Worm (Caenorhabditis elegans) whole organism, early embryonic: ENCODE data around the gene oac-48.

Experiments used
- B0310.2 ChIP-seq: sonication (generic microtip); optimal IDR thresholded peaks from 2 replicates; lab custom pipeline; 2016; ENCODE audit warnings: mild to moderate bottlenecking, missing genetic modification characterization, missing compliant biosample characterization
- F13C5.2 ChIP-seq: sonication (generic microtip); optimal IDR thresholded peaks from 2 replicates; lab custom pipeline; 2017; ENCODE audit warnings: mild to moderate bottlenecking, missing genetic modification characterization, inconsistent platforms, missing compliant biosample characterization
- aly-1 ChIP-seq: sonication (generic microtip); optimal IDR thresholded peaks from 2 replicates; lab custom pipeline; 2016; ENCODE audit warnings: missing genetic modification characterization, missing compliant biosample characterization
- ama-1 ChIP-seq: fragments of 150-350 bp; optimal IDR thresholded peaks from 2 replicates; lab custom pipeline; 2014
- ceh-13 ChIP-seq: fragments of 200-800 bp; sonication (Bioruptor generic); optimal IDR thresholded peaks from 2 replicates; lab custom pipeline; 2018; ENCODE audit warnings: mild to moderate bottlenecking, missing genetic modification characterization, missing compliant biosample characterization
- ceh-36 ChIP-seq: sonication (generic microtip); optimal IDR thresholded peaks from 2 replicates; lab custom pipeline; 2016; ENCODE audit warnings: missing genetic modification characterization, inconsistent platforms, missing compliant biosample characterization
- ets-7 ChIP-seq: sonication (generic microtip); optimal IDR thresholded peaks from 2 replicates; lab custom pipeline; 2016; ENCODE audit warnings: missing genotype, missing genetic modification characterization, missing compliant biosample characterization
- flt-1 ChIP-seq: fragments of 200-800 bp; sonication (Bioruptor generic); IDR thresholded peaks from 2 replicates; pipeline ENCODE4 v1.3.6; 2022; ENCODE audit warnings: missing genetic modification characterization, missing compliant biosample characterization
- hmbx-1 ChIP-seq: sonication (generic microtip); optimal IDR thresholded peaks from 2 replicates; lab custom pipeline; 2016; ENCODE audit warnings: mild to moderate bottlenecking, missing genetic modification characterization, missing compliant biosample characterization
- hmg-4 ChIP-seq: fragments of 200-800 bp; sonication (Bioruptor generic); optimal IDR thresholded peaks from 2 replicates; lab custom pipeline; 2018; ENCODE audit warnings: mild to moderate bottlenecking, missing genetic modification characterization, missing compliant biosample characterization
- hnd-1 ChIP-seq: sonication (generic microtip); optimal IDR thresholded peaks from 2 replicates; lab custom pipeline; 2016; ENCODE audit warnings: missing genetic modification characterization, missing compliant biosample characterization
- pes-1 ChIP-seq: fragments of 200-800 bp; sonication (Bioruptor generic); IDR thresholded peaks from 2 replicates; pipeline ENCODE4 v1.3.6; 2022; ENCODE audit warnings: missing genetic modification reagents, missing genetic modification characterization, missing compliant biosample characterization
- scrt-1 ChIP-seq: fragments of 200-800 bp; sonication (Bioruptor generic); IDR thresholded peaks from 2 replicates; pipeline ENCODE4 v1.3.6; 2022; ENCODE audit warnings: missing genetic modification characterization, missing compliant biosample characterization
- sea-1 ChIP-seq: fragments of 200-800 bp; sonication (Bioruptor generic); conservative IDR thresholded peaks from 2 replicates; pipeline ENCODE4 v1.3.6; 2022; ENCODE audit warnings: missing genetic modification characterization, missing compliant biosample characterization
- tbx-11 ChIP-seq: fragments of 200-800 bp; sonication (Bioruptor generic); IDR thresholded peaks from 2 replicates; pipeline ENCODE4 v1.3.6; 2022; ENCODE audit warnings: missing genetic modification characterization, missing compliant biosample characterization
- tbx-37 ChIP-seq: fragments of 200-800 bp; sonication (Bioruptor generic); conservative IDR thresholded peaks from 2 replicates; pipeline ENCODE4 v1.3.6; 2022; ENCODE audit warnings: missing genetic modification reagents, missing genetic modification characterization, missing compliant biosample characterization
- tra-4 ChIP-seq: sonication (generic microtip); optimal IDR thresholded peaks from 2 replicates; lab custom pipeline; 2017; ENCODE audit warnings: missing genetic modification characterization, missing compliant biosample characterization

Gene oac-48

DNA sequence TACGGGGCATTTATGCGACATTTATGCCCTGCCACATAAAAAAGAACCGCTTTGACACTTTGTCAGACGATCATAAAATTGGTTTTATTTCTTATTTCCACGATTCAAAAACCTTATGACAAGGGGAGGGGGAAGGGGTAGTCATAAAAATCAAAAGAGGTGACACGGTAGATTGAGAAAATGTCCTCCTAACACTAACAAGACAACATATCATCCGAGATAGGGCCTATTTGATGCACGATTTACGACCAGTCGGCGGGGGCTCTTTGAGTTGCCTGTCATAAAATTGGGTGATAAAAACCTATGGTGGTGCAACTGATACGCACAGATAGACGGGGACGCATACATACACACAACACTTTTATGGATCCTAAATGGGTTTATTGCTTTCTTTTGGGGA lies 34.3 kb downstream of the oac-48 start:
- TF ChIP-seq hmbx-1 (tag; lab: Kevin White, UChicago), result no peak
- no peak for TF ChIP-seq ceh-36
- no peak for TF ChIP-seq B0310.2 (tag; lab: Kevin White, UChicago)
- no peak for TF ChIP-seq ceh-13 (GFP tag; lab: Kevin White, UChicago)
- TF ChIP-seq flt-1 (GFP tag; lab: Robert Waterston, UW), result no peak
- no peak for TF ChIP-seq tbx-37 (GFP tag; lab: Robert Waterston, UW)
- no peak for TF ChIP-seq tra-4

DNA sequence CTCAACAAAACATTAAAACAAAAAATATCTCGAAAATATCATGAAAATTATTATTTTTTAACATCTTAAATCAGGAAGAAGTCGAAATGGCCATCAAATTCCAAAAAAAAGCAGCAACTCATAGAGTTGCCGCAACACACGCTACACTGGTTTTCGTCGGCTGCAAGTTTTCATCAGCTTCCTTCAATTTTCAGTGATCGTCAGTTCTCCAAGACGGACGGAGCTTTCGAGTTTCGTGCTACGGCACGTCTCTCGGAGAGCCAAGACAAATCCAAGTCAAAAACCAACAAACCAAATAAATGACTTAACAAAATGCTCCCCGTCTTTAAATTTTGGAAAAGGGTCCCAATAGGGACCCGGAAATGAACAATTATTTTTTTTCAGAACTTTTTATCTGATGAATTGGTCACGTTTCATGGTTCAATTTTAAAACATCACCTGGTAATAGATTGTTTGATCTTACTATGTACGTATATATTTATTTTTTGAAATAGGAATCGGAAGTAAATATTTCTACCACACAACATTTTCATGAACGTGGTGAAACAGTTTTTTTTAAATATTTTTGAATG lies 35.6 kb downstream of the oac-48 start:
- TF ChIP-seq ceh-13 (GFP tag; lab: Kevin White, UChicago) (no peak), aly-1 (tag; lab: Kevin White, UChicago) (no peak), tbx-37 (GFP tag; lab: Robert Waterston, UW) (no peak), pes-1 (GFP tag; lab: Robert Waterston, UW) (no peak), tra-4 (no peak), ets-7 (no peak)

DNA sequence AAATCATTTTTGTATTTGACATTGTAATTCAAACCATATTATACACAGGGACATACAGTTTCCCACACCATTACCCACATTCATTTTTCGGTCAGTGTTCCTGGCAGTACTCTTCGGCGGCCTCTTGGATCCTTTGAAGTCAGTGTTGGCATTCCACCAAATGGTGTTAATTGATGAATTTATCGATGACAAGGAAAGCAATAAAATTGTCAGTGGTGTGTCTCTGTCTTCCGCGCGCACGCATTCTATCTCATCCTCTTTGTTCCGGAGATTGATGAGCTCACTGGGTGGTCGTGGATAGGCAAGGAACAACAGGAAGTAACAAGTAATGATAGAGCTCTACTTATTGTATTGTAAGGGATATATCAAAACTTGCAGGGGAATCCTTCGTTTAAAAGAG lies 36.8 kb downstream of the oac-48 start:
- TF ChIP-seq ceh-36 (no peak), B0310.2 (tag; lab: Kevin White, UChicago) (no peak), flt-1 (GFP tag; lab: Robert Waterston, UW) (no peak), hmbx-1 (tag; lab: Kevin White, UChicago) (no peak), tbx-11 (GFP tag; lab: Robert Waterston, UW) (no peak), scrt-1 (no peak), sea-1 (GFP tag; lab: Robert Waterston, UW) (no peak), aly-1 (tag; lab: Kevin White, UChicago) (no peak), pes-1 (GFP tag; lab: Robert Waterston, UW) (no peak), tra-4 (no peak), ceh-13 (GFP tag; lab: Kevin White, UChicago) (no peak), F13C5.2 (tag; lab: Kevin White, UChicago) (no peak), tbx-37 (GFP tag; lab: Robert Waterston, UW) (no peak), hnd-1 (no peak)

DNA sequence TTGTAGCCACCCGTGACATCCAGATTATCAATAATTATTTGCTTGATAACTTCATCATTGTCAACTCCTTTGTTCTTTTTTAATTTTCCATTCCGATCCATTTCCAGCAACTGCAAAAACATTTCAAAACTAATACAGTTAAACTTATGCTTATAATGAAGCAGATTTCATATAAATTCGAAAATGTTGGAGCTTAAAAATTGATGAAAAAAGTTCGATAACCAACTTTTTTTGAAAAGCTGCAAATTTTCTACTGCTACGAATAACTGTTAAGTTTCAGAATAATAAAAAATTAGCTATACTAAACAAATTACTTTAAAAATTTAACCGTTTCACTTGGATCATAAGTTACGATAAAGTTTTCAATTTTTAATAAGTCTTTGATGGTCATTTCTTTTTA lies 42.7 kb downstream of the oac-48 start, which contains the start of gene C47A4.1:
TSS of gene C47A4.1 (minus strand) at position 101 of the 400 bp plus-strand sequence.
- TF ChIP-seq flt-1 (GFP tag; lab: Robert Waterston, UW) (no peak), ceh-13 (GFP tag; lab: Kevin White, UChicago) (no peak), tra-4 (no peak), hmbx-1 (tag; lab: Kevin White, UChicago) (no peak), pes-1 (GFP tag; lab: Robert Waterston, UW) (no peak), ets-7 (no peak), aly-1 (tag; lab: Kevin White, UChicago) (no peak), hmg-4 (no peak), tbx-11 (GFP tag; lab: Robert Waterston, UW) (no peak), F13C5.2 (tag; lab: Kevin White, UChicago) (no peak), ceh-36 (no peak), scrt-1 (no peak), tbx-37 (GFP tag; lab: Robert Waterston, UW) (no peak), B0310.2 (tag; lab: Kevin White, UChicago) (no peak)

DNA sequence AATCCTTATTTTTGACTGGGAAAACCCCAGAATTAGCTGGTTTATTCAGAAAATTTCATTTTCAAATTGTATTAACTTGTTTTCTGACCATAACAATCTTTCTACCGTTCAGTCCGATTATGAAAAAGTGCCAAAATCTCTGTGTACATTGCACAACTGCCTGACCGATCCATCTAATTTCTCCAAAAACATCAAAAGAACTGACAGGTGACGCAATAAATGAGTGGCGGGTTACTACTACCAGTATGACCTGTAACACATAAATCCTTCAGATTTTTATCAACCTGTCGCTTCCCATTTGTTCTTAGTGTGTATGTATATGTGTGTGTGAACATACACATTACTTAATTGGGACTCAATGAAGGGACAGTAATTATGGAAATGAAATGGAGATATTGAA lies 43.1 kb downstream of the oac-48 start:
- TF ChIP-seq ama-1 (lab: Kevin White, UChicago) (no peak), aly-1 (tag; lab: Kevin White, UChicago) (no peak), scrt-1 (no peak), hmg-4 (no peak), hnd-1 (no peak), pes-1 (GFP tag; lab: Robert Waterston, UW) (no peak), F13C5.2 (tag; lab: Kevin White, UChicago) (no peak), tra-4 (no peak), flt-1 (GFP tag; lab: Robert Waterston, UW) (no peak), tbx-11 (GFP tag; lab: Robert Waterston, UW) (no peak)

DNA sequence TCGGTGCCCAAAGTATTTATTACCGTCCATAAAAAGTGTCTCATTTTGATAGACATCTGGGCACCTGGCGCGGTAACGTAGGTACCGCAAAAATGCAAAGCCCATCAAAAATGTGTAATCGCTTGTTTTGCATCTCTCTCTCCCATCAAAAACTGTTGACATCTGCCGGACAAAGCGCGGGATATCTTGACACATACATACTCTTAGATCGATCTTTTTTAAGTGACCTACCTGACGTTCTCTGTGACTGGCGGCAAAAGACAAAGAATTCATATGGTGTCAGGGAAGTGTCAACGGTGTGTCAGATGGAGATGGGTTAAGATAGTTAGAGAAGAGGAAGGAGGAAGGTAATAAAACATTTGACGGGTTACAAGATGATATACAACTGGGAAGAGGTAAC lies 45.3 kb downstream of the oac-48 start:
- TF ChIP-seq tbx-11 (GFP tag; lab: Robert Waterston, UW), result no peak
- TF ChIP-seq B0310.2 (tag; lab: Kevin White, UChicago), result no peak
- no peak for TF ChIP-seq hmbx-1 (tag; lab: Kevin White, UChicago)

DNA sequence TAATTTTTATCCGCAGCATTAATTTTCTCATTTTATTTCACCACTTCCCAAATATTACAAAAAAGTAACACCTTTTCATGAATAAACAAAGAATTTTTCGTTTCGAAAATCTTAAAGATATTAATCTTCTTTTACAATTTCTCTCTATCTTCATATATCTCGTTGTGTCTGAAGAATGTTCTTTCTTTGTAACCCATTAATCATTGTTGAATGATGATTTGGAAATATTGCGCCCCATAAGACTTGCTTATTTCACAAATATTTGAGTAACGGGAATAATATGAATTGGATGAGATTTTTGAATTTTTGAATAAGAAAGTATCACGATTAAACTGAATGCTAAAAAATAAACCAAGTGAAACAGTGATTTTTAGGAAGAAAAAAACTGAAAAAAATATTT lies 47.4 kb downstream of the oac-48 start:
- TF ChIP-seq tbx-37 (GFP tag; lab: Robert Waterston, UW), result no peak
- TF ChIP-seq tbx-11 (GFP tag; lab: Robert Waterston, UW), result no peak
- no peak for TF ChIP-seq hnd-1
- TF ChIP-seq hmg-4, result no peak
- no peak for TF ChIP-seq sea-1 (GFP tag; lab: Robert Waterston, UW)
- TF ChIP-seq pes-1 (GFP tag; lab: Robert Waterston, UW), result no peak
- no peak for TF ChIP-seq ets-7
- TF ChIP-seq ceh-13 (GFP tag; lab: Kevin White, UChicago), result no peak
- no peak for TF ChIP-seq ama-1 (lab: Kevin White, UChicago)
- TF ChIP-seq scrt-1, result no peak

DNA sequence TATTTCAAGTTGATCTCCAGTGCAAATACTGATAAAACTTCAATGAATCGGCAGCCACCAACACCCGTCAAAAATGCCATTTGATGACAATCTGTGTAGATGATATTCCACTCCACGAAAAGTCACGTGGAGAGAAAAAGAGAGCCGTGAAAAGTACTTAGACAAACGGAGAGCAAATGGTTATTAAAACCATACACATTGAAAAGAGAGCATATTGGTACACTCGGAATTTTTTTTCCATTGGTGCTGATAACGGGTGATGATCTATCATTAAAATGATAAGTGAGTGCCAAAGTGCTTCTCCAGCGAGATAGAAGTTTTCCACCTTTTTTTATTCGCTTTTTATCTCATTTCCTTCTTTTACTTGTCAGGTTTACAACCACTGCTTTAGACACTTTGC lies 51.6 kb downstream of the oac-48 start:
- TF ChIP-seq aly-1 (tag; lab: Kevin White, UChicago) (no peak), tra-4 (no peak), pes-1 (GFP tag; lab: Robert Waterston, UW) (no peak), B0310.2 (tag; lab: Kevin White, UChicago) (no peak), sea-1 (GFP tag; lab: Robert Waterston, UW) (no peak), hmbx-1 (tag; lab: Kevin White, UChicago) (no peak), tbx-37 (GFP tag; lab: Robert Waterston, UW) (no peak), tbx-11 (GFP tag; lab: Robert Waterston, UW) (no peak), scrt-1 (no peak)
